Fruit fly (Drosophila melanogaster): ENCODE measurements around the gene Gr28b.

The Gr28b gene

DNA sequence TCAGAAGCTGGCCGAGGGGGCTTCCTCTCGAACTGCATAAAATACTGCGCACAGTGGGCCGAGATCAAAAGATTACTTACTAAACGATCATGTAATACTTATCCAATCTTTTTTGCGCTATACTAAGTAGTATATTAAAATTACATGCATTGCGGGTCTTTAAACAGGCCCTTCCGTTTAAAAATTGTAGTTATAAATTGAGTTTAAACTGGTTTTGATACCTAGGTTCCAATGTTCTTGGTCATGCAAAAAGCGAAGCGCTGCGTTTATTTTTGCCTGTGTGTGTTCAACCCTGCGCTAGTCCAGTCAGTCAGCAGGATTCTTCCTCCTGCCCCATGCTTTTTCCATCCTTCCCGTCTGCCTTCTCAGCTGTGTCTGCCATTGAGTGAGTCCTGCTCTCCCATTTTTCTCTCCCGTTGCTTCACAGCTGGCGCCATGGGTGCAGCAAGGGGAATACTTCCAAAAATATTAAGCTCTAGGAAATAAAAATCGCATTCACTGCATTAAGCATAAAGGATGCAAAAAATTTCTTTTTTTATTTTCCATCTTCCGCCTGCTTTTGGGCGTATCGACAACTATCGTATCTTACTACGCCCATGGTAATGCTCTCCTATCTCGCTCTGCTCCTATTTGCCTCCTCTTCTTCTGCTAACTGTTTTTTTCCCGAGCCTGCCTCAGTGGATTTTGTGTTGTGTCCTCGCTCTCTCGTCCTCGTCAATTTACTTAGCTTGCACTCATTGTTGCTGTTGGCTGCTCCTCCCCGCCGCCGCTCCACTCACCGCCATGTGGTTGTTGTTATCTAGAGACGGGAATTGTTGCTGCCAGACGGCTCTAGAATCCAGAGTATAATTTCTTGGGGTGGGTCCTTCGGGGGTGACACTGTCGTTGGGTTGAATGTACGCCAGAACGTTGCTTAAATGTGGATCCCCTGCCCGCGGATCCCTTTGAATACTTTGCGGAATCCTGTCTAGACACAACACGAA, 41.5 kb downstream of the Gr28b start:
- TF ChIP-seq Eip74EF (GFP tag; optimal IDR thresholded peaks at IDR 0.05) (no peak), row (GFP tag; IDR thresholded peaks at IDR 0.05) (peak; percentile 85), Atf-2 (GFP tag; optimal IDR thresholded peaks at IDR 0.05) (peak; percentile 41), Hr3 (GFP tag; optimal IDR thresholded peaks at IDR 0.05) (peak; percentile 58), CG15269 (tag; optimal IDR thresholded peaks at IDR 0.05) (peak; percentile 69), lmd (GFP tag; IDR thresholded peaks at IDR 0.05) (peak; percentile 75), Aef1 (GFP tag; IDR thresholded peaks at IDR 0.05) (peak; percentile 54; the same call in 2 of the 3 replicates), btn (GFP tag; optimal IDR thresholded peaks at IDR 0.05) (peak; percentile 7), CG3065 (GFP tag; optimal IDR thresholded peaks at IDR 0.05) (no peak), Doc2 (GFP tag; IDR thresholded peaks at IDR 0.05) (no peak), exex (tag; optimal IDR thresholded peaks at IDR 0.05) (peak; percentile 1), Dek (tag; optimal IDR thresholded peaks at IDR 0.05) (peak; percentile 68), Med (GFP tag) (peak; percentile 94), twi (tag; optimal IDR thresholded peaks at IDR 0.05) (no peak), klu (GFP tag; IDR thresholded peaks at IDR 0.05) (peak; percentile 74), CG34224 (GFP tag; IDR thresholded peaks at IDR 0.05; ENCODE audit: partially characterized antibody) (no peak), PHDP (tag; optimal IDR thresholded peaks at IDR 0.05) (peak; percentile 73), CG16863 (GFP tag; optimal IDR thresholded peaks at IDR 0.05) (peak; percentile 28), Bdp1 (GFP tag; optimal IDR thresholded peaks at IDR 0.05) (peak; percentile 35), Camta (GFP tag; optimal IDR thresholded peaks at IDR 0.05) (peak; percentile 39), CG4854 (GFP tag; optimal IDR thresholded peaks at IDR 0.05) (no peak), Blimp-1 (GFP tag; optimal IDR thresholded peaks at IDR 0.05) (peak; percentile 39), CG11696 (GFP tag; IDR thresholded peaks at IDR 0.05) (no peak), org-1 (GFP tag; optimal IDR thresholded peaks at IDR 0.05) (peak; percentile 62), TFAM (GFP tag; optimal IDR thresholded peaks at IDR 0.05) (no peak), Chrac-16 (GFP tag; optimal IDR thresholded peaks at IDR 0.05) (peak; percentile 63), CG12071 (GFP tag; optimal IDR thresholded peaks at IDR 0.05) (no peak), CG32772 (GFP tag; IDR thresholded peaks at IDR 0.05) (peak; percentile 57), HmgZ (tag; optimal IDR thresholded peaks at IDR 0.05) (peak; percentile 69), gcm2 (GFP tag; optimal IDR thresholded peaks at IDR 0.05) (peak; percentile 14), CG10267 (tag; optimal IDR thresholded peaks at IDR 0.05) (peak; percentile 15), CG13424 (tag; optimal IDR thresholded peaks at IDR 0.05) (peak; percentile 37), CG4404 (GFP tag; IDR thresholded peaks at IDR 0.05) (peak; percentile 58), zf30C (GFP tag; optimal IDR thresholded peaks at IDR 0.05) (no peak), CG17912 (GFP tag; optimal IDR thresholded peaks at IDR 0.05) (no peak), bcd (GFP tag; optimal IDR thresholded peaks at IDR 0.05) (peak; percentile 52), CG15514 (GFP tag; optimal IDR thresholded peaks at IDR 0.05) (peak; percentile 62), CG14667 (GFP tag; IDR thresholded peaks at IDR 0.05) (peak; percentile 60), gcm (GFP tag; optimal IDR thresholded peaks at IDR 0.05) (no peak), CoRest (tag; optimal IDR thresholded peaks at IDR 0.05) (peak; percentile 37), Tbp (GFP tag; optimal IDR thresholded peaks at IDR 0.05) (no peak), HLH54F (GFP tag; optimal IDR thresholded peaks at IDR 0.05) (peak; percentile 81), CG12659 (GFP tag; optimal IDR thresholded peaks at IDR 0.05) (peak; percentile 62), CG6683 (GFP tag; optimal IDR thresholded peaks at IDR 0.05) (peak; percentile 29), repo (GFP tag; optimal IDR thresholded peaks at IDR 0.05) (peak; percentile 39), Ets65A (GFP tag) (peak; percentile 91), CG3726 (GFP tag; IDR thresholded peaks at IDR 0.05) (no peak), jigr1 (GFP tag; IDR thresholded peaks at IDR 0.05) (no peak)
